Comparison of ENCODE assay signal across 4 fruit fly cellular contexts in the genomic region with DNA sequence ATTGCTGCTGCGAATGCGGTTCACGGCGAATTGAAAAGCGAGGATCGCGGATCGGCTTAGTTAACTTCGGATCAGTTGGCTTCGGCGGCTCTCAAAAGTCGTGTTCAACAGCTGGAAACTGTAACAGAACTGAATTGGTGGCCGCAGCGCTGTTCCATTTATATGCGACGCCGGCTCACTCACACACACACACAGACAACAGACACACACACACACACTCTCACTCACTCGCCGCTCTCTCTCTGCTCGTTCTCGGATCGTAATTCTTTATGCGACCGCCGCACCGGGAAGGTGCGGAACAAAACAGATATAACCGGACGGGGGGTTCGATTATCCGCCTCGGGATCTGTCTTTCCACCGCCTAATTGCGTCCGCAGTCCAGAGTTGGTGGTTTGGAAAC.
A peak's percentile ranks its signal among the peaks of the same experiment; 100 is the strongest.
TF ChIP-seq lines count a peak whose summit lies in the region.

Gene CG46460, minus strand, starts transcription at position 139 of the 400 bp plus-strand sequence.

TF ChIP-seq in whole organism, adult, 20 proteins besides CTCF, POLR2A, EP300 and RAD21 (continued from another document):
- TF ChIP-seq CG7101 (tag; optimal IDR thresholded peaks at IDR 0.05; lab: Kevin White, UChicago), result no peak
- no peak for TF ChIP-seq CG7045 (GFP tag; optimal IDR thresholded peaks at IDR 0.05; lab: Kevin White, UChicago)
- TF ChIP-seq cic (GFP tag; optimal IDR thresholded peaks at IDR 0.05; lab: Kevin White, UChicago), result peak; percentile 18

TF ChIP-seq in whole organism, embryonic, 481 proteins besides CTCF, POLR2A, EP300 and RAD21 (continued from another document and continues in another):
- TF ChIP-seq Jarid2 (GFP tag; optimal IDR thresholded peaks at IDR 0.05; lab: Kevin White, UChicago), result peak; percentile 84
- peak; percentile 68 for TF ChIP-seq Deaf1 (tag; optimal IDR thresholded peaks at IDR 0.05; lab: Kevin White, UChicago)
- no peak for TF ChIP-seq CG1792 (GFP tag; optimal IDR thresholded peaks at IDR 0.05; lab: Kevin White, UChicago)
- TF ChIP-seq CG12769 (tag; optimal IDR thresholded peaks at IDR 0.05; lab: Kevin White, UChicago), result peak; percentile 19
- no peak for TF ChIP-seq fd64A (GFP tag; optimal IDR thresholded peaks at IDR 0.05; lab: Kevin White, UChicago)
- TF ChIP-seq tna (GFP tag; IDR thresholded peaks at IDR 0.05; lab: Robert Waterston, UW; ENCODE audit: partially characterized antibody), result no peak
- no peak for TF ChIP-seq Usf (GFP tag; optimal IDR thresholded peaks at IDR 0.05; lab: Kevin White, UChicago)
- TF ChIP-seq cas (GFP tag; IDR thresholded peaks at IDR 0.05; lab: Robert Waterston, UW), result 0 out of 2 replicates have a peak, but pooled peaks have one; percentile 16
- TF ChIP-seq repo (GFP tag; optimal IDR thresholded peaks at IDR 0.05; lab: Kevin White, UChicago), result peak; percentile 10
- peak; percentile 43; the same call in 1 of the 3 replicates for TF ChIP-seq Opbp (GFP tag; IDR thresholded peaks at IDR 0.05; lab: Robert Waterston, UW; ENCODE audit: partially characterized antibody)
- TF ChIP-seq zen (tag; optimal IDR thresholded peaks at IDR 0.05; lab: Kevin White, UChicago), result peak; percentile 70
- peak; percentile 4 for TF ChIP-seq CG2678 (tag; optimal IDR thresholded peaks at IDR 0.05; lab: Kevin White, UChicago)
- peak; percentile 19 for TF ChIP-seq CG6813 (GFP tag; optimal IDR thresholded peaks at IDR 0.05; lab: Kevin White, UChicago)
- peak; percentile 64 for TF ChIP-seq ci (GFP tag; IDR thresholded peaks at IDR 0.05; lab: Robert Waterston, UW)
- TF ChIP-seq cad (GFP tag; optimal IDR thresholded peaks at IDR 0.05; lab: Kevin White, UChicago), result peak; percentile 44
- TF ChIP-seq eyg (GFP tag; optimal IDR thresholded peaks at IDR 0.05; lab: Kevin White, UChicago), result no peak
- TF ChIP-seq Dll (GFP tag; IDR thresholded peaks at IDR 0.05; lab: Robert Waterston, UW; ENCODE audit: partially characterized antibody), result 0 out of 4 replicates have a peak, but pooled peaks have one; percentile 22
- 0 out of 3 replicates have a peak, but pooled peaks have one; percentile 24 for TF ChIP-seq row (GFP tag; IDR thresholded peaks at IDR 0.05; lab: Robert Waterston, UW)
- TF ChIP-seq hth (optimal IDR thresholded peaks at IDR 0.05; lab: Kevin White, UChicago), result no peak
- TF ChIP-seq CG34224 (GFP tag; IDR thresholded peaks at IDR 0.05; lab: Robert Waterston, UW; ENCODE audit: partially characterized antibody), result no peak
- TF ChIP-seq bab2 (GFP tag; optimal IDR thresholded peaks at IDR 0.05; lab: Kevin White, UChicago), result no peak
- peak; percentile 2 for TF ChIP-seq CG15601 (tag; optimal IDR thresholded peaks at IDR 0.05; lab: Kevin White, UChicago)
- TF ChIP-seq chm (GFP tag; IDR thresholded peaks at IDR 0.05; lab: Robert Waterston, UW), result peak; percentile 69
- peak; percentile 27 for TF ChIP-seq CG10543 (GFP tag; optimal IDR thresholded peaks at IDR 0.05; lab: Kevin White, UChicago)
- 0 out of 3 replicates have a peak, but pooled peaks have one; percentile 36 for TF ChIP-seq CG34422 (GFP tag; IDR thresholded peaks at IDR 0.05; lab: Robert Waterston, UW)
- TF ChIP-seq Nf-YC (tag; optimal IDR thresholded peaks at IDR 0.05; lab: Kevin White, UChicago), result peak; percentile 6
- TF ChIP-seq so (GFP tag; IDR thresholded peaks at IDR 0.05; lab: Robert Waterston, UW), result peak; percentile 67; the same call in 2 of the 3 replicates
- peak; percentile 31; the same call in 1 of the 2 replicates for TF ChIP-seq sens-2 (GFP tag; IDR thresholded peaks at IDR 0.05; lab: Robert Waterston, UW)
- TF ChIP-seq Ets65A (GFP tag; lab: Kevin White, UChicago), result peak; percentile 74
- TF ChIP-seq lola (GFP tag; optimal IDR thresholded peaks at IDR 0.05; lab: Kevin White, UChicago), result no peak
- TF ChIP-seq CG31441 (GFP tag; IDR thresholded peaks at IDR 0.05; lab: Robert Waterston, UW), result no peak
- peak; percentile 40; the same call in 2 of the 3 replicates for TF ChIP-seq CG6791 (GFP tag; IDR thresholded peaks at IDR 0.05; lab: Robert Waterston, UW; ENCODE audit: partially characterized antibody)
- peak; percentile 2 for TF ChIP-seq CG4707 (GFP tag; optimal IDR thresholded peaks at IDR 0.05; lab: Kevin White, UChicago)
- TF ChIP-seq insv (GFP tag; optimal IDR thresholded peaks at IDR 0.05; lab: Kevin White, UChicago), result no peak
- TF ChIP-seq Hmr (GFP tag; optimal IDR thresholded peaks at IDR 0.05; lab: Kevin White, UChicago), result peak; percentile 27
- TF ChIP-seq CG3995 (GFP tag; optimal IDR thresholded peaks at IDR 0.05; lab: Kevin White, UChicago), result no peak
- peak; percentile 84 for TF ChIP-seq Med (GFP tag; lab: Kevin White, UChicago)
- TF ChIP-seq ERR (GFP tag; optimal IDR thresholded peaks at IDR 0.05; lab: Kevin White, UChicago), result no peak
- peak; percentile 16 for TF ChIP-seq yki (optimal IDR thresholded peaks at IDR 0.05; lab: Kevin White, UChicago)

TF ChIP-seq in whole organism, prepupa, 60 proteins besides CTCF, POLR2A, EP300 and RAD21 (continued from another document):
- TF ChIP-seq Lpt (GFP tag; optimal IDR thresholded peaks at IDR 0.05; lab: Kevin White, UChicago) (no peak), net (GFP tag; optimal IDR thresholded peaks at IDR 0.05; lab: Kevin White, UChicago) (no peak), CG6792 (GFP tag; optimal IDR thresholded peaks at IDR 0.05; lab: Kevin White, UChicago) (no peak), CG32006 (GFP tag; optimal IDR thresholded peaks at IDR 0.05; lab: Kevin White, UChicago) (no peak), pdm3 (GFP tag; optimal IDR thresholded peaks at IDR 0.05; lab: Kevin White, UChicago) (no peak), salr (GFP tag; optimal IDR thresholded peaks at IDR 0.05; lab: Kevin White, UChicago) (no peak), Eip93F (GFP tag; optimal IDR thresholded peaks at IDR 0.05; lab: Kevin White, UChicago) (no peak), acj6 (GFP tag; optimal IDR thresholded peaks at IDR 0.05; lab: Kevin White, UChicago) (peak; percentile 5), Hr39 (GFP tag; optimal IDR thresholded peaks at IDR 0.05; lab: Kevin White, UChicago) (no peak), CG6276 (GFP tag; optimal IDR thresholded peaks at IDR 0.05; lab: Kevin White, UChicago) (no peak), CG6808 (GFP tag; optimal IDR thresholded peaks at IDR 0.05; lab: Kevin White, UChicago) (no peak), CG9139 (GFP tag; optimal IDR thresholded peaks at IDR 0.05; lab: Kevin White, UChicago) (peak; percentile 11), CG7368 (GFP tag; optimal IDR thresholded peaks at IDR 0.05; lab: Kevin White, UChicago) (no peak), Hr38 (GFP tag; optimal IDR thresholded peaks at IDR 0.05; lab: Kevin White, UChicago) (no peak), CG34406 (GFP tag; optimal IDR thresholded peaks at IDR 0.05; lab: Kevin White, UChicago) (no peak), CG16779 (tag; optimal IDR thresholded peaks at IDR 0.05; lab: Kevin White, UChicago) (peak; percentile 1), CG10631 (GFP tag; optimal IDR thresholded peaks at IDR 0.05; lab: Kevin White, UChicago) (no peak), vri (GFP tag; optimal IDR thresholded peaks at IDR 0.05; lab: Kevin White, UChicago) (no peak), CG6854 (GFP tag; optimal IDR thresholded peaks at IDR 0.05; lab: Kevin White, UChicago) (no peak), Blimp-1 (GFP tag; optimal IDR thresholded peaks at IDR 0.05; lab: Kevin White, UChicago) (peak; percentile 17), CG10669 (GFP tag; optimal IDR thresholded peaks at IDR 0.05; lab: Kevin White, UChicago) (peak; percentile 26), Hr4 (GFP tag; optimal IDR thresholded peaks at IDR 0.05; lab: Kevin White, UChicago) (no peak), CG11294 (GFP tag; IDR thresholded peaks at IDR 0.05; lab: Robert Waterston, UW) (no peak), fkh (GFP tag; optimal IDR thresholded peaks at IDR 0.05; lab: Kevin White, UChicago) (no peak), fd59A (GFP tag; optimal IDR thresholded peaks at IDR 0.05; lab: Kevin White, UChicago) (no peak), Ets96B (tag; optimal IDR thresholded peaks at IDR 0.05; lab: Kevin White, UChicago) (peak; percentile 25), CG6163 (GFP tag; IDR thresholded peaks at IDR 0.05; lab: Robert Waterston, UW) (0 out of 3 replicates have a peak, but pooled peaks have one; percentile 16), Sox14 (GFP tag; optimal IDR thresholded peaks at IDR 0.05; lab: Kevin White, UChicago) (no peak), Smox (GFP tag; optimal IDR thresholded peaks at IDR 0.05; lab: Kevin White, UChicago) (peak; percentile 8), CG31627 (GFP tag; optimal IDR thresholded peaks at IDR 0.05; lab: Kevin White, UChicago) (peak; percentile 39), svp (GFP tag; lab: Kevin White, UChicago) (peak; percentile 83), achi (GFP tag; optimal IDR thresholded peaks at IDR 0.05; lab: Kevin White, UChicago) (no peak), CG11902 (GFP tag; optimal IDR thresholded peaks at IDR 0.05; lab: Kevin White, UChicago) (no peak), Eip78C (GFP tag; lab: Kevin White, UChicago) (no peak), CG8319 (GFP tag; optimal IDR thresholded peaks at IDR 0.05; lab: Kevin White, UChicago) (no peak), Gug (GFP tag; IDR thresholded peaks at IDR 0.05; lab: Robert Waterston, UW) (0 out of 2 replicates have a peak, but pooled peaks have one; percentile 9), CG1621 (tag; optimal IDR thresholded peaks at IDR 0.05; lab: Kevin White, UChicago) (peak; percentile 94), Ets21C (GFP tag; optimal IDR thresholded peaks at IDR 0.05; lab: Kevin White, UChicago) (peak; percentile 26), CG4318 (GFP tag; optimal IDR thresholded peaks at IDR 0.05; lab: Kevin White, UChicago) (no peak), OdsH (GFP tag; optimal IDR thresholded peaks at IDR 0.05; lab: Kevin White, UChicago) (no peak), esn (GFP tag; optimal IDR thresholded peaks at IDR 0.05; lab: Kevin White, UChicago) (peak; percentile 20), CG8119 (GFP tag; IDR thresholded peaks at IDR 0.05; lab: Robert Waterston, UW) (no peak), cyc (GFP tag; optimal IDR thresholded peaks at IDR 0.05; lab: Kevin White, UChicago) (peak; percentile 25)
TF ChIP-seq in whole organism, prepupa: peak in this region for 23.

TF ChIP-seq in whole organism, wandering third instar larva, 38 proteins besides CTCF, POLR2A, EP300 and RAD21 (continued from another document):
- TF ChIP-seq pan (optimal IDR thresholded peaks at IDR 0.05; lab: Kevin White, UChicago) (no peak), Dfd (GFP tag; optimal IDR thresholded peaks at IDR 0.05; lab: Kevin White, UChicago) (no peak), br (GFP tag; optimal IDR thresholded peaks at IDR 0.05; lab: Kevin White, UChicago) (no peak), Hnf4 (GFP tag; optimal IDR thresholded peaks at IDR 0.05; lab: Kevin White, UChicago) (peak; percentile 40), dl (GFP tag; optimal IDR thresholded peaks at IDR 0.05; lab: Kevin White, UChicago; ENCODE audit: insufficient read depth in 1 of 2, partially characterized antibody in 2 of 2) (peak in 1 of 2 experiments; percentile 14), Hr83 (GFP tag; optimal IDR thresholded peaks at IDR 0.05; lab: Kevin White, UChicago; ENCODE audit: poor library complexity, severe bottlenecking) (peak; percentile 28), ey (GFP tag; optimal IDR thresholded peaks at IDR 0.05; lab: Kevin White, UChicago) (no peak), Vsx2 (GFP tag; optimal IDR thresholded peaks at IDR 0.05; lab: Kevin White, UChicago; ENCODE audit: partially characterized antibody) (no peak), CG32264 (GFP tag; optimal IDR thresholded peaks at IDR 0.05; lab: Kevin White, UChicago) (no peak), Hr78 (GFP tag; optimal IDR thresholded peaks at IDR 0.05; lab: Kevin White, UChicago) (no peak), HLH106 (tag; optimal IDR thresholded peaks at IDR 0.05; lab: Kevin White, UChicago) (no peak), rgr (GFP tag; optimal IDR thresholded peaks at IDR 0.05; lab: Kevin White, UChicago) (peak; percentile 26), N (GFP tag; optimal IDR thresholded peaks at IDR 0.05; lab: Kevin White, UChicago) (peak; percentile 33), Abd-B (GFP tag; optimal IDR thresholded peaks at IDR 0.05; lab: Kevin White, UChicago) (no peak), sage (GFP tag; optimal IDR thresholded peaks at IDR 0.05; lab: Kevin White, UChicago) (no peak)
